Worm (Caenorhabditis elegans): ENCODE measurements around the gene gldc-1.

gldc-1 gene

ce11 chrII:6022596-6022995 is 27.6 kb upstream of the gldc-1 start (continued):
- TF ChIP-seq mcd-1 (GFP tag; IDR thresholded peaks at IDR 0.05), result peak; percentile 16; the same call in 1 of the 2 replicates

ce11 chrII:6024879-6025278 is 25.3 kb upstream of the gldc-1 start, which contains the start of gene R12C12.9:
TSS of gene R12C12.9 (minus strand) at chrII:6024979.
- TF ChIP-seq egrh-3 (GFP tag; IDR thresholded peaks at IDR 0.05) (no peak), repo-1 (tag; optimal IDR thresholded peaks at IDR 0.05) (no peak), madf-3 (GFP tag; IDR thresholded peaks at IDR 0.05) (no peak), dpff-1 (tag; optimal IDR thresholded peaks at IDR 0.05) (no peak), nhr-120 (GFP tag; IDR thresholded peaks at IDR 0.05) (no peak), snpc-1.3 (tag; optimal IDR thresholded peaks at IDR 0.05; ENCODE audit: insufficient read depth) (no peak), hlh-26 (GFP tag; conservative IDR thresholded peaks at IDR 0.05) (no peak), aptf-2 (GFP tag; conservative IDR thresholded peaks at IDR 0.05) (no peak)

- peak; percentile 40 for TF ChIP-seq nhr-80 (tag; optimal IDR thresholded peaks at IDR 0.05)
- TF ChIP-seq dpff-1 (tag; optimal IDR thresholded peaks at IDR 0.05), result no peak
- no peak for TF ChIP-seq F57A8.1 (GFP tag; optimal IDR thresholded peaks at IDR 0.05)
- no peak for TF ChIP-seq ztf-26 (tag; optimal IDR thresholded peaks at IDR 0.05)
Observed at ce11 chrII:6025647-6026046, 24.6 kb upstream of the gldc-1 start.

ce11 chrII:6026646-6027045 is 23.6 kb upstream of the gldc-1 start:
- TF ChIP-seq T07F8.4 (tag; optimal IDR thresholded peaks at IDR 0.05) (no peak), ZK185.1 (tag; optimal IDR thresholded peaks at IDR 0.05; ENCODE audit: poor library complexity, severe bottlenecking) (no peak), sdz-38 (tag; optimal IDR thresholded peaks at IDR 0.05) (no peak), ama-1 (optimal IDR thresholded peaks at IDR 0.05) (no peak), ama-1 (GFP tag; optimal IDR thresholded peaks at IDR 0.05) (no peak), C06A6.2 (GFP tag; conservative IDR thresholded peaks at IDR 0.05) (no peak), lsl-1 (GFP tag; optimal IDR thresholded peaks at IDR 0.05) (no peak), F55B11.4 (tag; optimal IDR thresholded peaks at IDR 0.05; ENCODE audit: borderline replicate concordance, insufficient read depth) (no peak), mxl-1 (tag; optimal IDR thresholded peaks at IDR 0.05) (no peak), lin-40 (tag; optimal IDR thresholded peaks at IDR 0.05) (peak; percentile 22), nhr-80 (tag; optimal IDR thresholded peaks at IDR 0.05) (peak; percentile 94), atf-7 (tag; optimal IDR thresholded peaks at IDR 0.05) (peak; percentile 33), ets-4 (GFP tag; optimal IDR thresholded peaks at IDR 0.05) (peak; percentile 91), xnd-1 (tag; optimal IDR thresholded peaks at IDR 0.05) (no peak), ztf-22 (GFP tag; optimal IDR thresholded peaks at IDR 0.05) (peak; percentile 17), cebp-1 (GFP tag; IDR thresholded peaks at IDR 0.05) (no peak), cebp-1 (tag; optimal IDR thresholded peaks at IDR 0.05) (no peak)

- TF ChIP-seq Y79H2A.3 (GFP tag; conservative IDR thresholded peaks at IDR 0.05), result no peak
- no peak for TF ChIP-seq Y67H2A.10 (GFP tag; conservative IDR thresholded peaks at IDR 0.05)
- TF ChIP-seq dpff-1 (tag; optimal IDR thresholded peaks at IDR 0.05), result no peak
- TF ChIP-seq B0019.2 (GFP tag; conservative IDR thresholded peaks at IDR 0.05), result no peak
Observed at ce11 chrII:6028594-6029141, 21.6 kb upstream of the gldc-1 start.

ce11 chrII:6031106-6031505 is 19.1 kb upstream of the gldc-1 start, which contains the start of gene frpr-16:
TSS of gene frpr-16 (minus strand) at chrII:6031206.
- TF ChIP-seq egrh-3 (GFP tag; IDR thresholded peaks at IDR 0.05) (no peak), cebp-2 (GFP tag; IDR thresholded peaks at IDR 0.05) (no peak), B0035.1 (tag; optimal IDR thresholded peaks at IDR 0.05) (no peak), ceh-58 (GFP tag; IDR thresholded peaks at IDR 0.05) (no peak), ztf-26 (tag; optimal IDR thresholded peaks at IDR 0.05) (no peak), F23B12.7 (tag; optimal IDR thresholded peaks at IDR 0.05; ENCODE audit: insufficient read depth) (no peak)
